Worm (Caenorhabditis elegans) whole organism, young adult: ENCODE data around the gene bath-45.
A peak's percentile ranks its signal among the peaks of the same experiment; 100 is the strongest.

ENCODE experiments used
- B0336.3 ChIP-seq: fragments of 200-800 bp; sonication (Bioruptor generic); IDR thresholded peaks from 2 replicates; pipeline ENCODE4 v1.3.6; 2022; ENCODE audit warnings: missing genetic modification characterization, missing compliant biosample characterization
- C17E4.6 ChIP-seq: fragments of 200-800 bp; sonication (Bioruptor generic); IDR thresholded peaks from 2 replicates; pipeline ENCODE4 v1.3.6; 2022; ENCODE audit warnings: missing genetic modification reagents, missing genetic modification characterization, missing compliant biosample characterization
- F57A8.1 ChIP-seq: fragments of 200-800 bp; sonication (Bioruptor generic); optimal IDR thresholded peaks from 2 replicates; lab custom pipeline; 2018; ENCODE audit warnings: mild to moderate bottlenecking, missing genetic modification characterization, moderate library complexity, missing compliant biosample characterization
- Y79H2A.3 ChIP-seq: fragments of 200-800 bp; sonication (Bioruptor generic); conservative IDR thresholded peaks from 2 replicates; pipeline ENCODE4 v1.3.6; 2022; ENCODE audit warnings: missing genetic modification reagents, missing genetic modification characterization, missing compliant biosample characterization
- attf-5 ChIP-seq: fragments of 200-800 bp; sonication (Bioruptor generic); optimal IDR thresholded peaks from 2 replicates; lab custom pipeline; 2018; ENCODE audit warnings: mild to moderate bottlenecking, missing genetic modification characterization, missing compliant biosample characterization
- cebp-1 ChIP-seq, 2 experiments: fragments of 200-800 bp in 1 of 2; sonication (Bioruptor generic) in 1 of 2; sonication (generic microtip) in 1 of 2; IDR thresholded peaks in 1 of 2; optimal IDR thresholded peaks in 1 of 2; 2 replicates each; pipeline versions ENCODE4 v1.3.6 to Lab custom; 2017 to 2022; ENCODE audit warnings: missing compliant biosample characterization in 2 of 2, missing genetic modification characterization in 2 of 2, mild to moderate bottlenecking in 1 of 2, missing genetic modification reagents in 1 of 2, moderate library complexity in 1 of 2
- ceh-100 ChIP-seq: fragments of 200-800 bp; sonication (Bioruptor generic); IDR thresholded peaks from 2 replicates; pipeline ENCODE4 v1.3.6; 2022; ENCODE audit warnings: missing genetic modification reagents, missing genetic modification characterization, missing compliant biosample characterization
- dox-1 ChIP-seq: fragments of 200-800 bp; sonication (Bioruptor generic); IDR thresholded peaks from 2 replicates; pipeline ENCODE4 v1.3.6; 2022; ENCODE audit warnings: missing genetic modification reagents, missing genetic modification characterization, missing compliant biosample characterization
- dpff-1 ChIP-seq: sonication (generic microtip); optimal IDR thresholded peaks from 2 replicates; lab custom pipeline; 2017; ENCODE audit warnings: mild to moderate bottlenecking, missing genetic modification characterization, missing compliant biosample characterization
- egl-18 ChIP-seq: fragments of 200-800 bp; sonication (Bioruptor generic); IDR thresholded peaks from 2 replicates; pipeline ENCODE4 v1.3.6; 2022; ENCODE audit warnings: missing genetic modification reagents, missing genetic modification characterization, missing compliant biosample characterization
- egrh-3 ChIP-seq: fragments of 200-800 bp; sonication (Bioruptor generic); IDR thresholded peaks from 2 replicates; pipeline ENCODE4 v1.3.6; 2022; ENCODE audit warnings: missing genetic modification reagents, missing genetic modification characterization, missing compliant biosample characterization
- hlh-12 ChIP-seq: sonication (generic microtip); optimal IDR thresholded peaks from 2 replicates; lab custom pipeline; 2016; ENCODE audit warnings: missing genetic modification characterization, missing compliant biosample characterization
- hmg-1.2 ChIP-seq: fragments of 200-800 bp; sonication (Bioruptor generic); IDR thresholded peaks from 2 replicates; pipeline ENCODE4 v1.3.6; 2022; ENCODE audit warnings: missing genetic modification reagents, missing genetic modification characterization, missing compliant biosample characterization
- hsf-1 ChIP-seq: fragments of 200-800 bp; sonication (Bioruptor generic); IDR thresholded peaks from 2 replicates; pipeline ENCODE4 v1.3.6; 2022; ENCODE audit warnings: missing genetic modification reagents, missing genetic modification characterization, missing compliant biosample characterization
- lag-1 ChIP-seq: fragments of 200-800 bp; sonication (Bioruptor generic); IDR thresholded peaks from 2 replicates; pipeline ENCODE4 v1.3.6; 2022; ENCODE audit warnings: missing genetic modification reagents, missing genetic modification characterization, missing compliant biosample characterization
- lin-26 ChIP-seq: fragments of 200-800 bp; sonication (Bioruptor generic); IDR thresholded peaks from 2 replicates; pipeline ENCODE4 v1.3.6; 2022; ENCODE audit warnings: missing genetic modification reagents, missing genetic modification characterization, missing compliant biosample characterization
- lin-35 ChIP-seq, 3 experiments: fragments of 150-350 bp in 2 of 3; sonication (generic microtip) in 1 of 3; optimal IDR thresholded peaks; 2 replicates each; lab custom pipeline; 2014 to 2018; ENCODE audit warnings: missing biosample characterization in 3 of 3, missing genetic modification characterization in 3 of 3, missing genetic modification reagents in 3 of 3
- madf-3 ChIP-seq: fragments of 200-800 bp; sonication (Bioruptor generic); IDR thresholded peaks from 2 replicates; pipeline ENCODE4 v1.3.6; 2022; ENCODE audit warnings: missing genetic modification reagents, missing genetic modification characterization, missing compliant biosample characterization
- mcd-1 ChIP-seq: fragments of 200-800 bp; sonication (Bioruptor generic); IDR thresholded peaks from 2 replicates; pipeline ENCODE4 v1.3.6; 2022; ENCODE audit warnings: missing genetic modification reagents, missing genetic modification characterization, missing compliant biosample characterization
- nfya-1 ChIP-seq: sonication (generic microtip); optimal IDR thresholded peaks from 2 replicates; lab custom pipeline; 2017; ENCODE audit warnings: antibody characterized with exemption, missing compliant biosample characterization, missing genetic modification characterization, borderline replicate concordance; ENCODE audit not compliant: insufficient read depth
- nfyb-1 ChIP-seq: fragments of 200-800 bp; sonication (Bioruptor generic); IDR thresholded peaks from 2 replicates; pipeline ENCODE4 v1.3.6; 2022; ENCODE audit warnings: missing genetic modification reagents, missing genetic modification characterization, missing compliant biosample characterization
- nhr-80 ChIP-seq: sonication (generic microtip); optimal IDR thresholded peaks from 2 replicates; lab custom pipeline; 2016; ENCODE audit warnings: missing genetic modification characterization, missing compliant biosample characterization
- pha-4 ChIP-seq: fragments of 150-350 bp; sonication (generic microtip); optimal IDR thresholded peaks from 2 replicates; lab custom pipeline; 2014; ENCODE audit warnings: missing biosample characterization, missing genetic modification reagents, missing genetic modification characterization
- repo-1 ChIP-seq: sonication (generic microtip); optimal IDR thresholded peaks from 2 replicates; lab custom pipeline; 2017; ENCODE audit warnings: mild to moderate bottlenecking, missing genetic modification characterization, missing compliant biosample characterization
- snpc-4 ChIP-seq, 5 experiments: fragments of 150-350 bp in 1 of 5; sonication (generic microtip) in 4 of 5; optimal IDR thresholded peaks; 2 replicates each; lab custom pipeline; 2014 to 2018; ENCODE audit warnings: missing genetic modification characterization in 5 of 5, missing biosample characterization in 3 of 5, antibody characterized with exemption in 2 of 5, mild to moderate bottlenecking in 2 of 5, missing compliant biosample characterization in 2 of 5, missing genotype in 2 of 5, moderate library complexity in 2 of 5, missing genetic modification reagents in 1 of 5
- sptf-2 ChIP-seq: fragments of 200-800 bp; sonication (Bioruptor generic); optimal IDR thresholded peaks from 2 replicates; lab custom pipeline; 2018; ENCODE audit warnings: mild to moderate bottlenecking, missing genetic modification characterization, missing compliant biosample characterization
- unc-130 ChIP-seq: sonication (generic microtip); optimal IDR thresholded peaks from 2 replicates; lab custom pipeline; 2016; ENCODE audit warnings: missing genetic modification reagents, missing genetic modification characterization, missing compliant biosample characterization
- zfh-2 ChIP-seq: fragments of 200-800 bp; sonication (Bioruptor generic); conservative IDR thresholded peaks from 2 replicates; pipeline ENCODE4 v1.3.6; 2022; ENCODE audit warnings: missing genetic modification reagents, missing genetic modification characterization, missing compliant biosample characterization

bath-45 gene

ce11 chrII:13164062-13164461, 41.2 kb downstream of the bath-45 start:
- TF ChIP-seq C17E4.6 = no peak
- TF ChIP-seq nfya-1 (tag; lab: Kevin White, UChicago) = no peak
- no peak for TF ChIP-seq lin-35 (GFP tag; optimal IDR thresholded peaks at IDR 0.05; lab: Kevin White, UChicago)
- peak; percentile 6 for TF ChIP-seq attf-5 (GFP tag; lab: Kevin White, UChicago)
- no peak for TF ChIP-seq snpc-4 (GFP tag; optimal IDR thresholded peaks at IDR 0.05; lab: Kevin White, UChicago)
- TF ChIP-seq snpc-4 (tag; optimal IDR thresholded peaks at IDR 0.05; lab: Kevin White, UChicago) = no peak

ce11 chrII:13165683-13166259, 43.0 kb downstream of the bath-45 start, which contains the start of gene moe-3:
TSS of gene moe-3 (minus strand) at chrII:13165733.
- TF ChIP-seq egrh-3 (GFP tag; lab: Robert Waterston, UW) = no peak
- 0 out of 2 replicates have a peak, but pooled peaks have one; percentile 27 for TF ChIP-seq dox-1
- TF ChIP-seq nhr-80 (tag; lab: Kevin White, UChicago) = peak; percentile 73
- peak; percentile 51 for TF ChIP-seq attf-5 (GFP tag; lab: Kevin White, UChicago)
- TF ChIP-seq sptf-2 (GFP tag; lab: Kevin White, UChicago) = no peak
- no peak for TF ChIP-seq C17E4.6
- TF ChIP-seq lag-1 = no peak
- TF ChIP-seq hsf-1 (GFP tag; lab: Robert Waterston, UW) = no peak
- no peak for TF ChIP-seq cebp-1 (GFP tag; IDR thresholded peaks at IDR 0.05; lab: Robert Waterston, UW)
- peak; percentile 55 for TF ChIP-seq cebp-1 (tag; optimal IDR thresholded peaks at IDR 0.05; lab: Kevin White, UChicago)
- 0 out of 2 replicates have a peak, but pooled peaks have one; percentile 19 for TF ChIP-seq B0336.3 (GFP tag; lab: Robert Waterston, UW)
- TF ChIP-seq pha-4 (tag; lab: Kevin White, UChicago) = no peak
- peak; percentile 23; the same call in 1 of the 2 replicates for TF ChIP-seq mcd-1 (GFP tag; lab: Robert Waterston, UW)
- TF ChIP-seq, all 124 proteins: peak for 6

ce11 chrII:13167493-13167892, 44.7 kb downstream of the bath-45 start:
- TF ChIP-seq repo-1 (tag; lab: Kevin White, UChicago) = no peak
- no peak for TF ChIP-seq egl-18
- no peak for TF ChIP-seq nfyb-1 (GFP tag; lab: Robert Waterston, UW)
- TF ChIP-seq cebp-1 (GFP tag; IDR thresholded peaks at IDR 0.05; lab: Robert Waterston, UW) = no peak
- TF ChIP-seq cebp-1 (tag; optimal IDR thresholded peaks at IDR 0.05; lab: Kevin White, UChicago) = peak; percentile 38
- TF ChIP-seq unc-130 (GFP tag; lab: Kevin White, UChicago) = no peak

ce11 chrII:13170696-13171095, 47.9 kb downstream of the bath-45 start:
- TF ChIP-seq nhr-80 (tag; lab: Kevin White, UChicago) = no peak
- no peak for TF ChIP-seq F57A8.1
- peak; percentile 67; the same call in 1 of the 2 replicates for TF ChIP-seq zfh-2
- TF ChIP-seq attf-5 (GFP tag; lab: Kevin White, UChicago) = no peak
- TF ChIP-seq ceh-100 = no peak
- TF ChIP-seq cebp-1 (GFP tag; IDR thresholded peaks at IDR 0.05; lab: Robert Waterston, UW) = no peak
- no peak for TF ChIP-seq cebp-1 (tag; optimal IDR thresholded peaks at IDR 0.05; lab: Kevin White, UChicago)
- TF ChIP-seq lin-26 (GFP tag; lab: Robert Waterston, UW) = no peak
- peak; percentile 48; the same call in 1 of the 2 replicates for TF ChIP-seq egrh-3 (GFP tag; lab: Robert Waterston, UW)

- TF ChIP-seq Y79H2A.3 (GFP tag; lab: Robert Waterston, UW) (no peak), egrh-3 (GFP tag; lab: Robert Waterston, UW) (peak; percentile 16; the same call in 1 of the 2 replicates), lag-1 (no peak), dpff-1 (no peak), madf-3 (no peak), hlh-12 (tag; lab: Kevin White, UChicago) (no peak), zfh-2 (peak; percentile 67; the same call in 1 of the 2 replicates), hmg-1.2 (GFP tag; lab: Robert Waterston, UW) (no peak)
Measured at ce11 chrII:13174435-13174834, 51.6 kb downstream of the bath-45 start.
